Fruit fly (Drosophila melanogaster) whole organism, prepupa: ENCODE results near the gene CG6153.

ENCODE experiments used
- Blimp-1 ChIP-seq: fragments of 200-800 bp; sonication (Bioruptor generic); optimal IDR thresholded peaks from 3 replicates; lab custom pipeline; 2017; ENCODE audit warnings: missing biosample characterization, missing genetic modification characterization, mild to moderate bottlenecking, moderate library complexity, missing genetic modification reagents
- CG10631 ChIP-seq: fragments of 200-800 bp; sonication (Bioruptor generic); optimal IDR thresholded peaks from 2 replicates; lab custom pipeline; 2016; ENCODE audit warnings: missing biosample characterization, missing genetic modification characterization
- CG10669 ChIP-seq: fragments of 200-800 bp; sonication (Bioruptor generic); optimal IDR thresholded peaks from 3 replicates; lab custom pipeline; 2018; ENCODE audit warnings: missing biosample characterization, mild to moderate bottlenecking, missing genetic modification characterization, moderate library complexity
- CG11294 ChIP-seq: fragments of 200-800 bp; sonication (Bioruptor generic); IDR thresholded peaks from 2 replicates; pipeline ENCODE4 v1.3.6; 2022; ENCODE audit warnings: missing biosample characterization, missing genetic modification characterization
- CG11762 ChIP-seq: fragments of 200-800 bp; sonication (Bioruptor generic); optimal IDR thresholded peaks from 3 replicates; lab custom pipeline; 2016; ENCODE audit warnings: missing biosample characterization, missing genetic modification characterization; ENCODE audit not compliant: insufficient read depth
- CG11902 ChIP-seq: fragments of 200-800 bp; sonication (Bioruptor generic); optimal IDR thresholded peaks from 3 replicates; lab custom pipeline; 2016; ENCODE audit warnings: missing biosample characterization, missing genetic modification characterization
- CG15336 ChIP-seq: fragments of 200-800 bp; sonication (Bioruptor generic); IDR thresholded peaks from 2 replicates; pipeline ENCODE4 v1.3.6; 2022; ENCODE audit warnings: missing biosample characterization, missing genetic modification characterization
- CG1621 ChIP-seq: fragments of 200-800 bp; sonication (Bioruptor generic); optimal IDR thresholded peaks from 3 replicates; lab custom pipeline; 2018; ENCODE audit warnings: missing biosample characterization, mild to moderate bottlenecking, missing genetic modification characterization
- CG16779 ChIP-seq: fragments of 200-800 bp; sonication (Bioruptor generic); optimal IDR thresholded peaks from 3 replicates; lab custom pipeline; 2017; ENCODE audit warnings: missing biosample characterization, mild to moderate bottlenecking, missing genetic modification characterization
- CG3032 ChIP-seq: fragments of 200-800 bp; optimal IDR thresholded peaks from 2 replicates; lab custom pipeline; 2019; ENCODE audit warnings: missing biosample characterization, mild to moderate bottlenecking, missing genetic modification characterization, moderate library complexity
- CG31627 ChIP-seq: fragments of 200-800 bp; sonication (Bioruptor generic); optimal IDR thresholded peaks from 3 replicates; lab custom pipeline; 2016; ENCODE audit warnings: missing biosample characterization, missing genetic modification characterization
- CG3919 ChIP-seq: fragments of 200-800 bp; sonication (Bioruptor generic); optimal IDR thresholded peaks from 3 replicates; lab custom pipeline; 2016; ENCODE audit warnings: missing biosample characterization, missing genetic modification characterization
- CG6163 ChIP-seq: fragments of 200-800 bp; sonication (Bioruptor generic); IDR thresholded peaks from 3 replicates; pipeline ENCODE4 v1.3.6; 2022; ENCODE audit warnings: missing biosample characterization, missing genetic modification characterization
- CG6276 ChIP-seq: fragments of 200-800 bp; sonication (Bioruptor generic); optimal IDR thresholded peaks from 2 replicates; lab custom pipeline; 2017; ENCODE audit warnings: missing biosample characterization, mild to moderate bottlenecking, missing genetic modification characterization
- CG6792 ChIP-seq: fragments of 200-800 bp; sonication (Bioruptor generic); optimal IDR thresholded peaks from 3 replicates; lab custom pipeline; 2016; ENCODE audit warnings: missing biosample characterization, missing genetic modification characterization
- CG6808 ChIP-seq: fragments of 200-800 bp; sonication (Bioruptor generic); optimal IDR thresholded peaks from 3 replicates; lab custom pipeline; 2017; ENCODE audit warnings: missing biosample characterization, missing genetic modification characterization, mild to moderate bottlenecking, moderate library complexity, missing genetic modification reagents
- CG6854 ChIP-seq: fragments of 200-800 bp; sonication (Bioruptor generic); optimal IDR thresholded peaks from 2 replicates; lab custom pipeline; 2017; ENCODE audit warnings: missing biosample characterization, mild to moderate bottlenecking, missing genetic modification characterization
- CG7368 ChIP-seq: fragments of 200-800 bp; sonication (Bioruptor generic); optimal IDR thresholded peaks from 3 replicates; lab custom pipeline; 2016; ENCODE audit warnings: missing biosample characterization, missing genetic modification characterization
- CG8119 ChIP-seq: fragments of 200-800 bp; sonication (Bioruptor generic); IDR thresholded peaks from 3 replicates; pipeline ENCODE4 v1.3.6; 2022; ENCODE audit warnings: missing biosample characterization, missing genetic modification characterization
- CG8319 ChIP-seq: fragments of 200-800 bp; sonication (Bioruptor generic); optimal IDR thresholded peaks from 3 replicates; lab custom pipeline; 2016; ENCODE audit warnings: missing biosample characterization, missing genetic modification characterization
- CG9139 ChIP-seq: fragments of 200-800 bp; sonication (Bioruptor generic); optimal IDR thresholded peaks from 3 replicates; lab custom pipeline; 2017; ENCODE audit warnings: missing biosample characterization, mild to moderate bottlenecking, missing genetic modification characterization
- Eip78C ChIP-seq: fragments of 200-800 bp; sonication (Bioruptor generic); peaks from one replicate; lab custom pipeline; 2016; ENCODE audit warnings: missing biosample characterization, missing genetic modification characterization
- Eip93F ChIP-seq: fragments of 200-800 bp; sonication (Bioruptor generic); optimal IDR thresholded peaks from 2 replicates; lab custom pipeline; 2016; ENCODE audit warnings: missing biosample characterization, mild to moderate bottlenecking, missing genetic modification characterization
- Ets21C ChIP-seq: fragments of 200-800 bp; sonication (Bioruptor generic); optimal IDR thresholded peaks from 3 replicates; lab custom pipeline; 2016; ENCODE audit warnings: missing biosample characterization, missing genetic modification characterization
- Hr38 ChIP-seq: sonication (Bioruptor generic); optimal IDR thresholded peaks from 2 replicates; lab custom pipeline; 2016; ENCODE audit warnings: missing biosample characterization, missing genetic modification characterization
- Hr39 ChIP-seq: fragments of 200-800 bp; sonication (Bioruptor generic); optimal IDR thresholded peaks from 2 replicates; lab custom pipeline; 2016; ENCODE audit warnings: missing biosample characterization, missing genetic modification characterization
- Hr4 ChIP-seq: fragments of 200-800 bp; sonication (Bioruptor generic); optimal IDR thresholded peaks from 3 replicates; lab custom pipeline; 2016; ENCODE audit warnings: missing biosample characterization, missing genetic modification characterization
- Lpt ChIP-seq: fragments of 200-800 bp; sonication (Bioruptor generic); optimal IDR thresholded peaks from 3 replicates; lab custom pipeline; 2016; ENCODE audit warnings: missing biosample characterization, missing genetic modification characterization
- Met ChIP-seq: fragments of 200-800 bp; sonication (Bioruptor generic); optimal IDR thresholded peaks from 3 replicates; lab custom pipeline; 2016; ENCODE audit warnings: missing biosample characterization, missing genetic modification characterization
- OdsH ChIP-seq: fragments of 200-800 bp; sonication (Bioruptor generic); optimal IDR thresholded peaks from 3 replicates; lab custom pipeline; 2016; ENCODE audit warnings: missing biosample characterization, missing genetic modification characterization
- Sox102F ChIP-seq: fragments of 200-800 bp; sonication (Bioruptor generic); optimal IDR thresholded peaks from 2 replicates; lab custom pipeline; 2016; ENCODE audit warnings: missing biosample characterization, mild to moderate bottlenecking, missing genetic modification characterization
- Sox14 ChIP-seq: fragments of 200-800 bp; sonication (Bioruptor generic); optimal IDR thresholded peaks from 3 replicates; lab custom pipeline; 2016; ENCODE audit warnings: missing biosample characterization, missing genetic modification characterization
- Sox15 ChIP-seq: fragments of 200-800 bp; sonication (Bioruptor generic); optimal IDR thresholded peaks from 3 replicates; lab custom pipeline; 2016; ENCODE audit warnings: missing biosample characterization, missing genetic modification characterization
- achi ChIP-seq: fragments of 200-800 bp; sonication (Bioruptor generic); optimal IDR thresholded peaks from 3 replicates; lab custom pipeline; 2016; ENCODE audit warnings: missing biosample characterization, missing genetic modification characterization
- acj6 ChIP-seq: fragments of 200-800 bp; sonication (Bioruptor generic); optimal IDR thresholded peaks from 3 replicates; lab custom pipeline; 2016; ENCODE audit warnings: missing biosample characterization, missing genetic modification characterization
- cyc ChIP-seq: fragments of 200-800 bp; sonication (Bioruptor generic); optimal IDR thresholded peaks from 3 replicates; lab custom pipeline; 2016; ENCODE audit warnings: missing biosample characterization, missing genetic modification characterization
- dac ChIP-seq: fragments of 200-800 bp; sonication (Bioruptor generic); optimal IDR thresholded peaks from 2 replicates; lab custom pipeline; 2017; ENCODE audit warnings: missing biosample characterization, mild to moderate bottlenecking, missing genetic modification characterization
- dsx ChIP-seq: fragments of 200-800 bp; optimal IDR thresholded peaks from 3 replicates; lab custom pipeline; 2019; ENCODE audit warnings: missing biosample characterization, mild to moderate bottlenecking, missing genetic modification characterization, moderate library complexity; ENCODE audit not compliant: poor library complexity, severe bottlenecking
- eg ChIP-seq: fragments of 200-800 bp; sonication (Bioruptor generic); IDR thresholded peaks from 3 replicates; pipeline ENCODE4 v1.3.6; 2022; ENCODE audit warnings: missing biosample characterization, missing genetic modification characterization
- esn ChIP-seq: fragments of 200-800 bp; sonication (Bioruptor generic); optimal IDR thresholded peaks from 2 replicates; lab custom pipeline; 2016; ENCODE audit warnings: missing biosample characterization, mild to moderate bottlenecking, missing genetic modification characterization, moderate library complexity
- fd59A ChIP-seq: fragments of 200-800 bp; sonication (Bioruptor generic); optimal IDR thresholded peaks from 2 replicates; lab custom pipeline; 2017; ENCODE audit warnings: missing biosample characterization, mild to moderate bottlenecking, missing genetic modification characterization, missing genetic modification reagents
- fd85E ChIP-seq: fragments of 200-800 bp; sonication (Bioruptor generic); optimal IDR thresholded peaks from 3 replicates; lab custom pipeline; 2016; ENCODE audit warnings: missing biosample characterization, missing genetic modification characterization
- fkh ChIP-seq: fragments of 200-800 bp; sonication (Bioruptor generic); optimal IDR thresholded peaks from 3 replicates; lab custom pipeline; 2017; ENCODE audit warnings: missing biosample characterization, mild to moderate bottlenecking, missing genetic modification characterization, moderate library complexity
- lz ChIP-seq: fragments of 200-800 bp; sonication (Bioruptor generic); optimal IDR thresholded peaks from 3 replicates; lab custom pipeline; 2016; ENCODE audit warnings: missing biosample characterization, missing genetic modification characterization
- net ChIP-seq: fragments of 200-800 bp; sonication (Bioruptor generic); optimal IDR thresholded peaks from 3 replicates; lab custom pipeline; 2016; ENCODE audit warnings: missing biosample characterization, missing genetic modification characterization
- pdm3 ChIP-seq: fragments of 200-800 bp; sonication (Bioruptor generic); optimal IDR thresholded peaks from 3 replicates; lab custom pipeline; 2016; ENCODE audit warnings: missing biosample characterization, missing genetic modification characterization
- salr ChIP-seq, 2 experiments: fragments of 200-800 bp; sonication (Bioruptor generic); optimal IDR thresholded peaks; 3 replicates each; lab custom pipeline; 2016 to 2018; ENCODE audit warnings: missing biosample characterization in 2 of 2, missing genetic modification characterization in 2 of 2, mild to moderate bottlenecking in 1 of 2
- spab ChIP-seq: fragments of 200-800 bp; sonication (Bioruptor generic); optimal IDR thresholded peaks from 2 replicates; lab custom pipeline; 2017; ENCODE audit warnings: missing biosample characterization, mild to moderate bottlenecking, missing genetic modification characterization, missing genetic modification reagents
- ss ChIP-seq, 2 experiments: fragments of 200-800 bp; sonication (Bioruptor generic); optimal IDR thresholded peaks; 2 replicates in 1 of 2; 3 replicates in 1 of 2; lab custom pipeline; 2017 to 2018; ENCODE audit warnings: mild to moderate bottlenecking in 2 of 2, missing biosample characterization in 2 of 2, missing genetic modification characterization in 2 of 2, moderate library complexity in 1 of 2
- svp ChIP-seq: fragments of 200-800 bp; sonication (Bioruptor generic); peaks from one replicate; lab custom pipeline; 2016; ENCODE audit warnings: missing biosample characterization, missing genetic modification characterization
- topi ChIP-seq: fragments of 200-800 bp; sonication (Bioruptor generic); optimal IDR thresholded peaks from 3 replicates; lab custom pipeline; 2016; ENCODE audit warnings: missing biosample characterization, missing genetic modification characterization
- vri ChIP-seq: fragments of 200-800 bp; sonication (Bioruptor generic); optimal IDR thresholded peaks from 3 replicates; lab custom pipeline; 2016; ENCODE audit warnings: missing biosample characterization, mild to moderate bottlenecking, missing genetic modification characterization

The CG6153 gene

dm6 chr2L:12704418-12704920, 11.7 kb downstream of the CG6153 start, which contains the start of the genes CG5776 and spict:
TSS of gene CG5776 (minus strand) at chr2L:12704451.
TSS of gene spict (plus strand) at chr2L:12704725.
- TF ChIP-seq CG15336 (GFP tag; lab: Robert Waterston, UW): peak; percentile 70
- no peak for TF ChIP-seq CG8319 (GFP tag; lab: Kevin White, UChicago)
- peak; percentile 48 for TF ChIP-seq CG1621
- peak; percentile 66 for TF ChIP-seq Met (GFP tag; lab: Kevin White, UChicago)
- TF ChIP-seq net (GFP tag; lab: Kevin White, UChicago): no peak
- TF ChIP-seq CG10669: no peak
- TF ChIP-seq achi: peak; percentile 64
- peak; percentile 47 for TF ChIP-seq CG6792 (GFP tag; lab: Kevin White, UChicago)
- TF ChIP-seq pdm3 (GFP tag; lab: Kevin White, UChicago): no peak
- peak; percentile 66 for TF ChIP-seq dac (GFP tag; lab: Kevin White, UChicago)
- no peak for TF ChIP-seq CG11762 (GFP tag; lab: Kevin White, UChicago)
- TF ChIP-seq Ets21C: peak; percentile 50
- no peak for TF ChIP-seq CG16779
- peak; percentile 62 for TF ChIP-seq vri (GFP tag; lab: Kevin White, UChicago)
- TF ChIP-seq Eip93F: peak; percentile 39
- peak; percentile 64 for TF ChIP-seq dsx (GFP tag; lab: Kevin White, UChicago)
- TF ChIP-seq CG31627 (GFP tag; lab: Kevin White, UChicago): peak; percentile 47
- peak; percentile 48 for TF ChIP-seq Hr39 (GFP tag; lab: Kevin White, UChicago)
- TF ChIP-seq CG3032 (tag; lab: Kevin White, UChicago): peak; percentile 67
- peak; percentile 42 to 66 for TF ChIP-seq ss (GFP tag; optimal IDR thresholded peaks at IDR 0.05; lab: Kevin White, UChicago)
- peak; percentile 74 for TF ChIP-seq Hr4 (GFP tag; lab: Kevin White, UChicago)
- TF ChIP-seq svp (GFP tag; lab: Kevin White, UChicago): peak; percentile 87
- TF ChIP-seq Sox14: peak; percentile 70
- TF ChIP-seq Lpt (GFP tag; lab: Kevin White, UChicago): no peak
- TF ChIP-seq fd59A (GFP tag; lab: Kevin White, UChicago): peak; percentile 43
- peak; percentile 68 for TF ChIP-seq CG6854 (GFP tag; lab: Kevin White, UChicago)
- no peak for TF ChIP-seq CG9139
- TF ChIP-seq CG7368 (GFP tag; lab: Kevin White, UChicago): no peak
- TF ChIP-seq CG10631 (GFP tag; lab: Kevin White, UChicago): peak; percentile 79
- TF ChIP-seq salr (GFP tag; optimal IDR thresholded peaks at IDR 0.05; lab: Kevin White, UChicago): peak in 1 of 2 experiments; percentile 53
- TF ChIP-seq CG8119 (GFP tag; lab: Robert Waterston, UW): peak; percentile 65
- TF ChIP-seq Sox15 (GFP tag; lab: Kevin White, UChicago): no peak
- TF ChIP-seq topi (GFP tag; lab: Kevin White, UChicago): peak; percentile 61
- peak; percentile 49 for TF ChIP-seq fkh
- peak; percentile 40 for TF ChIP-seq CG6808
- TF ChIP-seq CG3919 (GFP tag; lab: Kevin White, UChicago): peak; percentile 69
- peak; percentile 51; the same call in 1 of the 2 replicates for TF ChIP-seq CG11294 (GFP tag; lab: Robert Waterston, UW)
- peak; percentile 71 for TF ChIP-seq esn
- no peak for TF ChIP-seq fd85E (GFP tag; lab: Kevin White, UChicago)
- no peak for TF ChIP-seq CG6276
- peak; percentile 75 for TF ChIP-seq Eip78C
- peak; percentile 80 for TF ChIP-seq CG6163 (GFP tag; lab: Robert Waterston, UW)
- no peak for TF ChIP-seq spab (GFP tag; lab: Kevin White, UChicago)
- TF ChIP-seq acj6 (GFP tag; lab: Kevin White, UChicago): peak; percentile 54
- TF ChIP-seq Blimp-1 (GFP tag; lab: Kevin White, UChicago): peak; percentile 55
- peak; percentile 73 for TF ChIP-seq CG11902 (GFP tag; lab: Kevin White, UChicago)
- peak; percentile 69 for TF ChIP-seq lz
- peak; percentile 14 for TF ChIP-seq cyc
- TF ChIP-seq Sox102F (GFP tag; lab: Kevin White, UChicago): no peak
- no peak for TF ChIP-seq Hr38 (GFP tag; lab: Kevin White, UChicago)
- no peak; the same call in none of the 3 replicates for TF ChIP-seq eg
- peak; percentile 71 for TF ChIP-seq OdsH (GFP tag; lab: Kevin White, UChicago)
